Fruit fly (Drosophila melanogaster) whole organism, embryonic: ENCODE results near the gene Fdh.

ENCODE experiments used
- B-H1 ChIP-seq: fragments of 200-800 bp; sonication (Bioruptor generic); IDR thresholded peaks from 3 replicates; pipeline ENCODE4 v1.3.6; 2022; ENCODE audit warnings: missing biosample characterization, missing genetic modification characterization
- Bteb2 ChIP-seq: fragments of 200-800 bp; sonication (Bioruptor generic); optimal IDR thresholded peaks from 2 replicates; lab custom pipeline; 2016; ENCODE audit warnings: missing biosample characterization, missing genetic modification characterization
- CG10654 ChIP-seq: fragments of 200-800 bp; sonication (Bioruptor generic); optimal IDR thresholded peaks from 2 replicates; lab custom pipeline; 2016; ENCODE audit warnings: missing biosample characterization, missing genetic modification characterization
- CG12155 ChIP-seq: fragments of 200-800 bp; sonication (Bioruptor generic); optimal IDR thresholded peaks from 3 replicates; lab custom pipeline; 2016; ENCODE audit warnings: missing biosample characterization, missing genetic modification characterization
- CG1233 ChIP-seq: fragments of 200-800 bp; sonication (Bioruptor generic); optimal IDR thresholded peaks from 4 replicates; lab custom pipeline; 2018; ENCODE audit warnings: missing biosample characterization, mild to moderate bottlenecking, missing genetic modification characterization
- CG14441 ChIP-seq: fragments of 200-800 bp; sonication (Bioruptor generic); IDR thresholded peaks from 2 replicates; pipeline ENCODE4 v1.3.6; 2022; ENCODE audit warnings: missing biosample characterization, missing genetic modification characterization
- CG17361 ChIP-seq: fragments of 200-800 bp; sonication (Bioruptor generic); IDR thresholded peaks from 3 replicates; pipeline ENCODE4 v1.3.6; 2022; ENCODE audit warnings: missing biosample characterization, missing genetic modification characterization
- CG33213 ChIP-seq: fragments of 200-800 bp; sonication (Bioruptor generic); optimal IDR thresholded peaks from 3 replicates; lab custom pipeline; 2016; ENCODE audit warnings: missing biosample characterization, missing genetic modification characterization
- CG5953 ChIP-seq: fragments of 200-800 bp; sonication (Bioruptor generic); IDR thresholded peaks from 2 replicates; pipeline ENCODE4 v1.3.6; 2022; ENCODE audit warnings: missing biosample characterization, missing genetic modification characterization
- CG6254 ChIP-seq: fragments of 200-800 bp; sonication (Bioruptor generic); optimal IDR thresholded peaks from 3 replicates; lab custom pipeline; 2017; ENCODE audit warnings: mild to moderate bottlenecking, missing biosample characterization, missing genetic modification reagents, missing genetic modification characterization
- CG6813 ChIP-seq: fragments of 200-800 bp; sonication (Bioruptor generic); optimal IDR thresholded peaks from 2 replicates; lab custom pipeline; 2017; ENCODE audit warnings: missing biosample characterization, missing genetic modification characterization, mild to moderate bottlenecking, moderate library complexity, missing genetic modification reagents
- CG7556 ChIP-seq: fragments of 200-800 bp; sonication (Bioruptor generic); optimal IDR thresholded peaks from 2 replicates; lab custom pipeline; 2017; ENCODE audit warnings: missing biosample characterization, mild to moderate bottlenecking, missing genetic modification characterization
- CG8290 ChIP-seq, 3 experiments: fragments of 200-800 bp; sonication (Bioruptor generic); optimal IDR thresholded peaks; 2 replicates each; lab custom pipeline; 2016 to 2019; ENCODE audit warnings: missing biosample characterization in 3 of 3, missing genetic modification characterization in 3 of 3, mild to moderate bottlenecking in 2 of 3, moderate library complexity in 1 of 3
- CG9727 ChIP-seq: fragments of 200-800 bp; sonication (Bioruptor generic); optimal IDR thresholded peaks from 3 replicates; lab custom pipeline; 2017; ENCODE audit warnings: missing biosample characterization, mild to moderate bottlenecking, missing genetic modification characterization
- CrebB ChIP-seq: fragments of 200-800 bp; sonication (Bioruptor generic); optimal IDR thresholded peaks from 3 replicates; lab custom pipeline; 2018; ENCODE audit warnings: missing biosample characterization, mild to moderate bottlenecking, missing genetic modification characterization
- Dfd ChIP-seq, 2 experiments: fragments of >200 bp; optimal IDR thresholded peaks; 2 replicates each; lab custom pipeline; 2017; ENCODE audit warnings: missing biosample characterization in 2 of 2, missing genetic modification characterization in 2 of 2
- E2f1 ChIP-seq: fragments of 200-800 bp; sonication (Bioruptor generic); IDR thresholded peaks from 2 replicates; pipeline ENCODE4 v1.3.6; 2022; ENCODE audit warnings: missing biosample characterization, missing genetic modification characterization
- Ets65A ChIP-seq: fragments of 200-800 bp; sonication (Bioruptor generic); peaks from one replicate; lab custom pipeline; 2016; ENCODE audit warnings: missing biosample characterization, missing genetic modification characterization
- Fer2 ChIP-seq: fragments of 200-800 bp; sonication (Bioruptor generic); optimal IDR thresholded peaks from 2 replicates; lab custom pipeline; 2018; ENCODE audit warnings: missing biosample characterization, mild to moderate bottlenecking, missing genetic modification characterization, moderate library complexity
- Gug ChIP-seq: fragments of 200-800 bp; sonication (Bioruptor generic); IDR thresholded peaks from 4 replicates; pipeline ENCODE4 v1.3.6; 2022; ENCODE audit warnings: missing biosample characterization, missing genetic modification characterization
- HLH3B ChIP-seq: fragments of 200-800 bp; sonication (Bioruptor generic); IDR thresholded peaks from 2 replicates; pipeline ENCODE4 v1.3.6; 2022; ENCODE audit warnings: missing biosample characterization, missing genetic modification characterization
- Jarid2 ChIP-seq: fragments of 200-800 bp; sonication (Bioruptor generic); optimal IDR thresholded peaks from 3 replicates; lab custom pipeline; 2017; ENCODE audit warnings: mild to moderate bottlenecking, missing biosample characterization, missing genetic modification reagents, missing genetic modification characterization
- Kr ChIP-seq: fragments of 200-800 bp; sonication (Bioruptor generic); optimal IDR thresholded peaks from 2 replicates; lab custom pipeline; 2017; ENCODE audit warnings: missing biosample characterization, mild to moderate bottlenecking, missing genetic modification characterization
- MBD-R2 ChIP-seq: fragments of 200-800 bp; sonication (Bioruptor generic); IDR thresholded peaks from 2 replicates; pipeline ENCODE4 v1.3.6; 2022; ENCODE audit warnings: missing biosample characterization, missing genetic modification characterization
- Mrtf ChIP-seq: fragments of 200-800 bp; sonication (Bioruptor generic); IDR thresholded peaks from 3 replicates; pipeline ENCODE4 v1.3.6; 2022; ENCODE audit warnings: missing biosample characterization, missing genetic modification characterization
- NFAT ChIP-seq: fragments of 200-800 bp; sonication (Bioruptor generic); IDR thresholded peaks from 2 replicates; pipeline ENCODE4 v1.3.6; 2022; ENCODE audit warnings: missing biosample characterization, missing genetic modification characterization
- NK7.1 ChIP-seq: fragments of 200-800 bp; sonication (Bioruptor generic); optimal IDR thresholded peaks from 3 replicates; lab custom pipeline; 2016; ENCODE audit warnings: missing biosample characterization, missing genetic modification characterization
- Ravus ChIP-seq: fragments of 200-800 bp; sonication (Bioruptor generic); IDR thresholded peaks from 2 replicates; pipeline ENCODE4 v1.3.6; 2022; ENCODE audit warnings: missing biosample characterization, missing genetic modification characterization
- Rx ChIP-seq: fragments of 200-800 bp; sonication (Bioruptor generic); IDR thresholded peaks from 2 replicates; pipeline ENCODE4 v1.3.6; 2022; ENCODE audit warnings: missing biosample characterization, missing genetic modification characterization
- Scr ChIP-seq: fragments of 200-800 bp; sonication (Bioruptor generic); IDR thresholded peaks from 2 replicates; pipeline ENCODE4 v1.3.6; 2022; ENCODE audit warnings: missing biosample characterization, missing genetic modification characterization; ENCODE audit not compliant: partially characterized antibody
- Ssrp ChIP-seq: fragments of 200-800 bp; sonication (Bioruptor generic); optimal IDR thresholded peaks from 2 replicates; lab custom pipeline; 2018; ENCODE audit warnings: missing biosample characterization, mild to moderate bottlenecking, missing genetic modification characterization, moderate library complexity
- crp ChIP-seq, 2 experiments: fragments of 200-800 bp; sonication (Bioruptor generic); optimal IDR thresholded peaks; 2 replicates in 1 of 2; 3 replicates in 1 of 2; lab custom pipeline; 2017; ENCODE audit warnings: missing biosample characterization in 2 of 2, missing genetic modification characterization in 2 of 2, mild to moderate bottlenecking in 1 of 2, moderate library complexity in 1 of 2
- da ChIP-seq: fragments of 200-800 bp; sonication (Bioruptor generic); optimal IDR thresholded peaks from 2 replicates; lab custom pipeline; 2016; ENCODE audit warnings: missing biosample characterization, missing genetic modification characterization
- dimm ChIP-seq: fragments of 200-800 bp; sonication (Bioruptor generic); IDR thresholded peaks from 2 replicates; pipeline ENCODE4 v1.3.6; 2022; ENCODE audit warnings: missing biosample characterization, missing genetic modification characterization
- gcm ChIP-seq: fragments of 200-800 bp; sonication (Bioruptor generic); optimal IDR thresholded peaks from 2 replicates; lab custom pipeline; 2019; ENCODE audit warnings: missing biosample characterization, mild to moderate bottlenecking, missing genetic modification characterization, moderate library complexity
- gem ChIP-seq: fragments of 200-800 bp; sonication (Bioruptor generic); optimal IDR thresholded peaks from 2 replicates; lab custom pipeline; 2019; ENCODE audit warnings: missing biosample characterization, mild to moderate bottlenecking, missing genetic modification characterization, moderate library complexity
- jigr1 ChIP-seq: fragments of 200-800 bp; sonication (Bioruptor generic); IDR thresholded peaks from 3 replicates; pipeline ENCODE4 v1.3.6; 2022; ENCODE audit warnings: missing biosample characterization, missing genetic modification characterization
- ken ChIP-seq: fragments of 200-800 bp; sonication (Bioruptor generic); IDR thresholded peaks from 3 replicates; pipeline ENCODE4 v1.3.6; 2022; ENCODE audit warnings: missing biosample characterization, missing genetic modification characterization
- lola ChIP-seq, 3 experiments: fragments of >200 bp in 2 of 3; fragments of 200-800 bp in 1 of 3; sonication (Bioruptor generic) in 1 of 3; optimal IDR thresholded peaks; 2 replicates each; lab custom pipeline; 2017 to 2019; ENCODE audit warnings: missing biosample characterization in 3 of 3, missing genetic modification characterization in 3 of 3, mild to moderate bottlenecking in 1 of 3, moderate library complexity in 1 of 3
- odd ChIP-seq: fragments of 200-800 bp; sonication (Bioruptor generic); optimal IDR thresholded peaks from 2 replicates; lab custom pipeline; 2017; ENCODE audit warnings: missing biosample characterization, mild to moderate bottlenecking, missing genetic modification characterization
- pfk ChIP-seq: fragments of 200-800 bp; sonication (Bioruptor generic); optimal IDR thresholded peaks from 2 replicates; lab custom pipeline; 2018; ENCODE audit warnings: missing biosample characterization, mild to moderate bottlenecking, missing genetic modification characterization, moderate library complexity
- pzg ChIP-seq: fragments of 200-800 bp; sonication (Bioruptor generic); optimal IDR thresholded peaks from 3 replicates; lab custom pipeline; 2018; ENCODE audit warnings: missing biosample characterization, mild to moderate bottlenecking, missing genetic modification characterization, moderate library complexity
- ro ChIP-seq: fragments of 200-800 bp; sonication (Bioruptor generic); IDR thresholded peaks from 2 replicates; pipeline ENCODE4 v1.3.6; 2022; ENCODE audit warnings: missing biosample characterization, missing genetic modification characterization
- sima ChIP-seq: fragments of 200-800 bp; sonication (Bioruptor generic); optimal IDR thresholded peaks from 2 replicates; lab custom pipeline; 2016; ENCODE audit warnings: missing biosample characterization, missing genetic modification characterization
- sisA ChIP-seq: fragments of 200-800 bp; sonication (Bioruptor generic); IDR thresholded peaks from 2 replicates; pipeline ENCODE4 v1.3.6; 2022; ENCODE audit warnings: missing biosample characterization, missing genetic modification characterization
- slbo ChIP-seq: fragments of 200-800 bp; sonication (Bioruptor generic); IDR thresholded peaks from 2 replicates; pipeline ENCODE4 v1.3.6; 2022; ENCODE audit warnings: missing biosample characterization, missing genetic modification characterization
- slp2 ChIP-seq: fragments of 200-800 bp; sonication (Bioruptor generic); optimal IDR thresholded peaks from 2 replicates; lab custom pipeline; 2016; ENCODE audit warnings: missing biosample characterization, missing genetic modification characterization
- sug ChIP-seq: fragments of 200-800 bp; optimal IDR thresholded peaks from 2 replicates; lab custom pipeline; 2019; ENCODE audit warnings: missing biosample characterization, mild to moderate bottlenecking, missing genetic modification characterization, moderate library complexity
- twi ChIP-seq: fragments of 200-800 bp; optimal IDR thresholded peaks from 2 replicates; lab custom pipeline; 2019; ENCODE audit warnings: missing biosample characterization, mild to moderate bottlenecking, missing genetic modification characterization, moderate library complexity
- zen2 ChIP-seq: fragments of 200-800 bp; sonication (Bioruptor generic); IDR thresholded peaks from 3 replicates; pipeline ENCODE4 v1.3.6; 2022; ENCODE audit warnings: missing biosample characterization, missing genetic modification characterization; ENCODE audit not compliant: partially characterized antibody

The Fdh gene

dm6 chr3R:10849515-10849973 lies 22.6 kb downstream of the Fdh start, which contains the start of gene CG42394 (continued):
- TF ChIP-seq E2f1, result peak; percentile 95
- peak; percentile 87 for TF ChIP-seq Mrtf
- TF ChIP-seq CG10654 (GFP tag; lab: Kevin White, UChicago), result peak; percentile 89
- TF ChIP-seq lola (GFP tag; optimal IDR thresholded peaks at IDR 0.05; lab: Kevin White, UChicago), result peak in 1 of 3 experiments; percentile 96
- TF ChIP-seq sisA (GFP tag; lab: Robert Waterston, UW), result peak; percentile 89
- peak; percentile 83 for TF ChIP-seq Jarid2 (GFP tag; lab: Kevin White, UChicago)
- peak; percentile 74 for TF ChIP-seq ro (GFP tag; lab: Robert Waterston, UW)
- TF ChIP-seq Ravus (GFP tag; lab: Robert Waterston, UW), result peak; percentile 84
- TF ChIP-seq odd (GFP tag; lab: Kevin White, UChicago), result peak; percentile 93
- peak in 1 of 2 experiments; percentile 51 for TF ChIP-seq crp (GFP tag; optimal IDR thresholded peaks at IDR 0.05; lab: Kevin White, UChicago)
- peak; percentile 44 for TF ChIP-seq slp2 (GFP tag; lab: Kevin White, UChicago)
- peak; percentile 65 for TF ChIP-seq Ets65A (GFP tag; lab: Kevin White, UChicago)
- TF ChIP-seq Dfd (GFP tag; optimal IDR thresholded peaks at IDR 0.05; lab: Kevin White, UChicago), result no peak
- TF ChIP-seq da, result no peak
- peak; percentile 87 for TF ChIP-seq twi (tag; lab: Kevin White, UChicago)
- no peak for TF ChIP-seq sug (tag; lab: Kevin White, UChicago)
- peak; percentile 97 for TF ChIP-seq CG6813
- peak; percentile 88 for TF ChIP-seq Rx (GFP tag; lab: Robert Waterston, UW)
- TF ChIP-seq CG9727, result peak; percentile 99
- peak; percentile 43 for TF ChIP-seq Kr (GFP tag; lab: Kevin White, UChicago)
- TF ChIP-seq CG1233 (GFP tag; lab: Kevin White, UChicago), result peak; percentile 96
- peak; percentile 96 for TF ChIP-seq Ssrp (tag; lab: Kevin White, UChicago)
- peak; percentile 87 for TF ChIP-seq Fer2 (tag; lab: Kevin White, UChicago)
- peak; percentile 94 for TF ChIP-seq gcm (GFP tag; lab: Kevin White, UChicago)
- peak; percentile 93 for TF ChIP-seq HLH3B
- peak; percentile 86 for TF ChIP-seq CG12155
- peak; percentile 30 for TF ChIP-seq pfk (GFP tag; lab: Kevin White, UChicago)
- peak; percentile 89 for TF ChIP-seq ken (GFP tag; lab: Robert Waterston, UW)
- peak; percentile 89 for TF ChIP-seq slbo (GFP tag; lab: Robert Waterston, UW)
- TF ChIP-seq B-H1, result peak; percentile 90
- peak; percentile 72; the same call in 1 of the 2 replicates for TF ChIP-seq dimm (GFP tag; lab: Robert Waterston, UW)
- TF ChIP-seq Gug (GFP tag; lab: Robert Waterston, UW), result peak; percentile 84; the same call in 3 of the 4 replicates
- no peak for TF ChIP-seq pzg (GFP tag; lab: Kevin White, UChicago)
- TF ChIP-seq jigr1 (GFP tag; lab: Robert Waterston, UW), result peak; percentile 21; the same call in 1 of the 3 replicates
- TF ChIP-seq CG8290 (GFP tag; optimal IDR thresholded peaks at IDR 0.05; lab: Kevin White, UChicago), result peak; percentile 87
- TF ChIP-seq CG8290 (tag; optimal IDR thresholded peaks at IDR 0.05; lab: Kevin White, UChicago), result peak in 1 of 2 experiments; percentile 41
- TF ChIP-seq NFAT (GFP tag; lab: Robert Waterston, UW), result peak; percentile 89
- TF ChIP-seq CG14441 (GFP tag; lab: Robert Waterston, UW), result peak; percentile 93
- TF ChIP-seq CrebB (tag; lab: Kevin White, UChicago), result peak; percentile 79
- TF ChIP-seq Bteb2 (GFP tag; lab: Kevin White, UChicago), result peak; percentile 81
- TF ChIP-seq CG6254 (GFP tag; lab: Kevin White, UChicago), result peak; percentile 96
- TF ChIP-seq sima (GFP tag; lab: Kevin White, UChicago), result no peak
- TF ChIP-seq CG17361, result peak; percentile 99
- no peak for TF ChIP-seq zen2
- TF ChIP-seq NK7.1 (GFP tag; lab: Kevin White, UChicago), result peak; percentile 56
- peak; percentile 98 for TF ChIP-seq gem (tag; lab: Kevin White, UChicago)
- peak; percentile 51 for TF ChIP-seq CG33213 (GFP tag; lab: Kevin White, UChicago)
- TF ChIP-seq CG5953 (GFP tag; lab: Robert Waterston, UW), result peak; percentile 87
- peak; percentile 85 for TF ChIP-seq MBD-R2 (GFP tag; lab: Robert Waterston, UW)
- peak; percentile 44; the same call in 1 of the 2 replicates for TF ChIP-seq Scr (GFP tag; lab: Robert Waterston, UW)
- TF ChIP-seq CG7556, result peak; percentile 97
